Fruit fly (Drosophila melanogaster): ENCODE measurements around the gene CG42846.

The CG42846 gene

DNA sequence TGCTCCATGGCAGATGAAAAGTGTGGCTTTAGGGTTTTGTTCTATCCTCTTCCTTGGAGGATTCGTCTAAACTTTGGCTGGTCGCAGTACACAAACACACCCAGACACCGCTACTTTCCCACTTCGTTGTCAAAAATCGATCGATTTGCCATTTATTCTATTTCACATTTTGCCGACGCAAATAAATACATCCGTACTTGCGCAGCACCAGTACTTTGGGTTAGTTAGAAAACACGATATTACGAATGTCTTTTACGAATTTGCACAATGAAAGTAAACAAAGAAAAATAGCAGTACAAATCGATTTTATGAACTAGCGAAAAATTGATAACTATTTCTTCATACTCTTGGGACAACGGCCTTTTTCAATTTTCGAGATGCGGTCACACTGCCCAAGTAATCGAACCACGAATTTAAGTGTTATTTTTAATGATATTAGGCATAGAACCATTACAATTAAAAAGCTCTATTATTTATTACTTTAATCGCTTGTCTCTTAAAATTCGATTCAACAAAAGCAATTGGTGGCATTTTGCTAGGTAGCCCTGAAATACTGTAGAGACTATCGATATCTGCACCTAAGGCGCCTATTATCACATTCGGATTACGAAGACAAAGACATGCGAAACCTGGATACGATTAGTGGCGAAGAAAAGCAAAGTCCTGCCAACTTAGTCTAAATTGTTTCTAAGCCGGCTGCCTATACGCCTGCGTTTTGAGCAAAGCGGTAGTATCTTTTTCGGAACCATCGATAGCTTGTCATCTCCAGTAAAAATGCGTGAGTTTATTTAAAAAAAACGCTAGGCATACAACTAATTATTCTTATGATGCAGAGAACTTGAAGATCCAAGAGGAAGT lies 26.4 kb upstream of the CG42846 start, which contains the start of the genes DIP2 and wac (continued):
- no peak for TF ChIP-seq CG15073 (GFP tag; optimal IDR thresholded peaks at IDR 0.05)
- peak; percentile 81 for TF ChIP-seq CG7786 (GFP tag; optimal IDR thresholded peaks at IDR 0.05)
- TF ChIP-seq CG10274 (GFP tag; optimal IDR thresholded peaks at IDR 0.05): no peak
- peak; percentile 86 for TF ChIP-seq Mad (GFP tag; optimal IDR thresholded peaks at IDR 0.05)
- peak; percentile 59 for TF ChIP-seq CG4854 (GFP tag; optimal IDR thresholded peaks at IDR 0.05)
- TF ChIP-seq mirr (GFP tag; optimal IDR thresholded peaks at IDR 0.05): peak; percentile 48
- peak; percentile 58 for TF ChIP-seq nerfin-2 (GFP tag; IDR thresholded peaks at IDR 0.05; ENCODE audit: partially characterized antibody)
- TF ChIP-seq pita (GFP tag; optimal IDR thresholded peaks at IDR 0.05): peak; percentile 46
- no peak for TF ChIP-seq kah (GFP tag; optimal IDR thresholded peaks at IDR 0.05)
- no peak for TF ChIP-seq Hr39 (optimal IDR thresholded peaks at IDR 0.05)
- TF ChIP-seq CG12155 (GFP tag; optimal IDR thresholded peaks at IDR 0.05): peak; percentile 82
- TF ChIP-seq dm (GFP tag; optimal IDR thresholded peaks at IDR 0.05): peak; percentile 89
- no peak for TF ChIP-seq CG15011 (GFP tag; optimal IDR thresholded peaks at IDR 0.05)
- peak; percentile 54 for TF ChIP-seq nerfin-1 (tag; optimal IDR thresholded peaks at IDR 0.05)
- TF ChIP-seq CG11695 (GFP tag; IDR thresholded peaks at IDR 0.05): no peak
- peak; percentile 74 for TF ChIP-seq sug (tag; optimal IDR thresholded peaks at IDR 0.05)
- no peak for TF ChIP-seq nom (GFP tag; optimal IDR thresholded peaks at IDR 0.05)
- TF ChIP-seq CG10366 (GFP tag; IDR thresholded peaks at IDR 0.05): peak; percentile 57; the same call in 1 of the 2 replicates
- peak; percentile 13 for TF ChIP-seq Spps (tag; optimal IDR thresholded peaks at IDR 0.05)
- peak; percentile 71 for TF ChIP-seq CG15601 (tag; optimal IDR thresholded peaks at IDR 0.05)
- peak; percentile 71 for TF ChIP-seq CG16779 (GFP tag; IDR thresholded peaks at IDR 0.05)
- peak; percentile 95 for TF ChIP-seq unc-4 (GFP tag; IDR thresholded peaks at IDR 0.05; ENCODE audit: partially characterized antibody)
- TF ChIP-seq gce (GFP tag; IDR thresholded peaks at IDR 0.05): no peak
- TF ChIP-seq Nf-YC (tag; optimal IDR thresholded peaks at IDR 0.05): peak; percentile 75
- TF ChIP-seq CG11247 (GFP tag; IDR thresholded peaks at IDR 0.05): peak; percentile 80
- TF ChIP-seq CG7357 (GFP tag; IDR thresholded peaks at IDR 0.05): no peak; the same call in 2 of the 3 replicates
- TF ChIP-seq CG10654 (GFP tag; optimal IDR thresholded peaks at IDR 0.05): peak; percentile 79
- TF ChIP-seq Atf3 (GFP tag; optimal IDR thresholded peaks at IDR 0.05): peak; percentile 84
- TF ChIP-seq Deaf1 (tag; optimal IDR thresholded peaks at IDR 0.05): peak; percentile 89
- TF ChIP-seq MTF-1 (GFP tag; optimal IDR thresholded peaks at IDR 0.05; ENCODE audit: borderline replicate concordance): peak; percentile 39
- peak; percentile 49 for TF ChIP-seq CG10431 (GFP tag; optimal IDR thresholded peaks at IDR 0.05)
- TF ChIP-seq vnd (GFP tag; IDR thresholded peaks at IDR 0.05; ENCODE audit: partially characterized antibody): peak; percentile 84
- peak; percentile 83 for TF ChIP-seq Dbx (GFP tag; IDR thresholded peaks at IDR 0.05)
- TF ChIP-seq grn (GFP tag; optimal IDR thresholded peaks at IDR 0.05): no peak
- TF ChIP-seq pho (GFP tag; optimal IDR thresholded peaks at IDR 0.05): peak; percentile 85
- peak; percentile 96 for TF ChIP-seq BEAF-32 (GFP tag; optimal IDR thresholded peaks at IDR 0.05)
- peak; percentile 78 for TF ChIP-seq Mes4 (GFP tag; optimal IDR thresholded peaks at IDR 0.05)
- no peak for TF ChIP-seq Nf-YA (GFP tag; IDR thresholded peaks at IDR 0.05)
- TF ChIP-seq Fer2 (tag; optimal IDR thresholded peaks at IDR 0.05): peak; percentile 57
- no peak for TF ChIP-seq Oli (tag; optimal IDR thresholded peaks at IDR 0.05)
- TF ChIP-seq NfI (GFP tag; optimal IDR thresholded peaks at IDR 0.05): peak; percentile 70
- TF ChIP-seq CG17829 (tag; optimal IDR thresholded peaks at IDR 0.05): peak; percentile 76
- TF ChIP-seq CG7271 (tag; optimal IDR thresholded peaks at IDR 0.05): no peak
- TF ChIP-seq mam (GFP tag; optimal IDR thresholded peaks at IDR 0.05): peak; percentile 93
- TF ChIP-seq CG4820 (GFP tag; optimal IDR thresholded peaks at IDR 0.05): peak; percentile 66
- TF ChIP-seq CG2202 (tag; optimal IDR thresholded peaks at IDR 0.05): no peak
- peak; percentile 82 for TF ChIP-seq CG34422 (GFP tag; IDR thresholded peaks at IDR 0.05)
- peak; percentile 89 for TF ChIP-seq CG9797 (GFP tag; optimal IDR thresholded peaks at IDR 0.05)
- TF ChIP-seq Sox102F (GFP tag; optimal IDR thresholded peaks at IDR 0.05): no peak

Measured in whole organism, embryonic.